Worm (Caenorhabditis elegans) whole organism, midembryonic: Measurements from ENCODE around the gene C08G5.7.

Experiments
- cog-1 ChIP-seq: sonication (generic microtip); optimal IDR thresholded peaks from 2 replicates; lab custom pipeline; 2016; ENCODE audit warnings: missing genetic modification characterization, missing compliant biosample characterization
- ref-1 ChIP-seq: fragments of 200-800 bp; sonication (Bioruptor generic); conservative IDR thresholded peaks from 2 replicates; pipeline ENCODE4 v1.3.6; 2022; ENCODE audit warnings: missing genetic modification reagents, missing genetic modification characterization, missing compliant biosample characterization

DNA sequence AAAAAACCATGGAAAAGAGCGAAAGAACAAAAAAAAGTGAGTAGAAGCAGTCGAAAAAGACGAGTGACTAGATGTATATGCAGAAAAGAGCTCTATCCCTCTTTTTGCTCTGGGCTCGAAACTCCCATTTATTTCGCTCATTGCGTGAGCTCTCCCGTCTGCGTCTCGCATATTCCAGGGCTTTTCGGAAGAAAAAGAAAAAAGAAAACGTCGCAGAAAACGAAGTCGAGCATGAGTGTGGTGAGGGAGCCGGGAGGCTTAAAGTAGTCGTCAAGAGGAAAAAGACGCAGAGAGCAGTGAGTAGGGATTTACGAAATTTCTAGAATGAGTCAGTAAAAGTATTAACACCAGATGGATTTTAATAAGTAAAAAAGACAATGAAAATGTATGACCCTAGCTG, 5.3 kb downstream of the C08G5.7 start:
- no peak for TF ChIP-seq ref-1 (GFP tag; lab: Robert Waterston, UW)
- no peak for TF ChIP-seq cog-1 (tag; lab: Kevin White, UChicago)
